Fruit fly (Drosophila melanogaster) whole organism, embryonic: ENCODE results near the gene Sfp26Ad.
A peak's percentile ranks its signal among the peaks of the same experiment; 100 is the strongest.

Source experiments
- Ada2b ChIP-seq: fragments of 200-800 bp; sonication (Bioruptor generic); IDR thresholded peaks from 2 replicates; pipeline ENCODE4 v1.3.6; 2022; ENCODE audit warnings: missing biosample characterization, missing genetic modification characterization
- CG10267 ChIP-seq: fragments of 200-800 bp; sonication (Bioruptor generic); optimal IDR thresholded peaks from 2 replicates; lab custom pipeline; 2018; ENCODE audit warnings: missing biosample characterization, mild to moderate bottlenecking, missing genetic modification characterization, moderate library complexity
- CG10462 ChIP-seq: fragments of 200-800 bp; sonication (Bioruptor generic); optimal IDR thresholded peaks from 2 replicates; lab custom pipeline; 2016; ENCODE audit warnings: missing biosample characterization, missing genetic modification characterization
- CG12769 ChIP-seq: fragments of 200-800 bp; sonication (Bioruptor generic); optimal IDR thresholded peaks from 2 replicates; lab custom pipeline; 2019; ENCODE audit warnings: missing biosample characterization, mild to moderate bottlenecking, missing genetic modification characterization, moderate library complexity
- CG13296 ChIP-seq: fragments of 200-800 bp; sonication (Bioruptor generic); optimal IDR thresholded peaks from 3 replicates; lab custom pipeline; 2018; ENCODE audit warnings: missing biosample characterization, mild to moderate bottlenecking, missing genetic modification characterization
- CG13424 ChIP-seq: fragments of 200-800 bp; sonication (Bioruptor generic); optimal IDR thresholded peaks from 2 replicates; lab custom pipeline; 2019; ENCODE audit warnings: missing biosample characterization, mild to moderate bottlenecking, missing genetic modification characterization, moderate library complexity
- CG17359 ChIP-seq: fragments of 200-800 bp; sonication (Bioruptor generic); optimal IDR thresholded peaks from 3 replicates; lab custom pipeline; 2018; ENCODE audit warnings: missing biosample characterization, mild to moderate bottlenecking, missing genetic modification characterization, moderate library complexity
- CG1792 ChIP-seq: fragments of 200-800 bp; sonication (Bioruptor generic); optimal IDR thresholded peaks from 2 replicates; lab custom pipeline; 2016; ENCODE audit warnings: missing biosample characterization, missing genetic modification characterization
- CG18011 ChIP-seq: fragments of 200-800 bp; sonication (Bioruptor generic); optimal IDR thresholded peaks from 2 replicates; lab custom pipeline; 2017; ENCODE audit warnings: missing biosample characterization, missing genetic modification characterization, mild to moderate bottlenecking, moderate library complexity, missing genotype
- CG18476 ChIP-seq: fragments of 200-800 bp; sonication (Bioruptor generic); optimal IDR thresholded peaks from 2 replicates; lab custom pipeline; 2016; ENCODE audit warnings: missing biosample characterization, mild to moderate bottlenecking, missing genetic modification characterization
- CG2129 ChIP-seq: fragments of 200-800 bp; sonication (Bioruptor generic); IDR thresholded peaks from 2 replicates; pipeline ENCODE4 v1.3.6; 2022; ENCODE audit warnings: missing biosample characterization, missing genetic modification characterization; ENCODE audit not compliant: partially characterized antibody
- CG2202 ChIP-seq: fragments of 200-800 bp; sonication (Bioruptor generic); optimal IDR thresholded peaks from 2 replicates; lab custom pipeline; 2018; ENCODE audit warnings: missing biosample characterization, mild to moderate bottlenecking, missing genetic modification characterization
- CG2712 ChIP-seq: fragments of 200-800 bp; optimal IDR thresholded peaks from 3 replicates; lab custom pipeline; 2019; ENCODE audit warnings: missing biosample characterization, mild to moderate bottlenecking, missing genetic modification characterization, moderate library complexity
- CG31441 ChIP-seq: fragments of 200-800 bp; sonication (Bioruptor generic); IDR thresholded peaks from 2 replicates; pipeline ENCODE4 v1.3.6; 2022; ENCODE audit warnings: missing biosample characterization, missing genetic modification characterization
- CG4360 ChIP-seq: fragments of 200-800 bp; sonication (Bioruptor generic); IDR thresholded peaks from 2 replicates; pipeline ENCODE4 v1.3.6; 2022; ENCODE audit warnings: missing biosample characterization, missing genetic modification characterization
- CG4424 ChIP-seq: fragments of 200-800 bp; sonication (Bioruptor generic); optimal IDR thresholded peaks from 3 replicates; lab custom pipeline; 2016; ENCODE audit warnings: missing biosample characterization, missing genetic modification characterization
- CG9817 ChIP-seq: fragments of 200-800 bp; sonication (Bioruptor generic); optimal IDR thresholded peaks from 2 replicates; lab custom pipeline; 2018; ENCODE audit warnings: missing biosample characterization, mild to moderate bottlenecking, missing genetic modification characterization, moderate library complexity
- CoRest ChIP-seq: fragments of 200-800 bp; sonication (Bioruptor generic); optimal IDR thresholded peaks from 3 replicates; lab custom pipeline; 2018; ENCODE audit warnings: missing biosample characterization, mild to moderate bottlenecking, missing genetic modification characterization, moderate library complexity
- D ChIP-seq, 2 experiments: fragments of 200-800 bp in 1 of 2; fragments of >200 bp in 1 of 2; sonication (Bioruptor generic) in 1 of 2; optimal IDR thresholded peaks; 2 replicates in 1 of 2; 3 replicates in 1 of 2; lab custom pipeline; 2017; ENCODE audit warnings: mild to moderate bottlenecking in 1 of 2, missing biosample characterization in 1 of 2, missing genetic modification characterization in 1 of 2, missing genetic modification reagents in 1 of 2
- Drgx ChIP-seq: fragments of 200-800 bp; sonication (Bioruptor generic); IDR thresholded peaks from 2 replicates; pipeline ENCODE4 v1.3.6; 2022; ENCODE audit warnings: missing biosample characterization, missing genetic modification characterization
- ERR ChIP-seq: fragments of 200-800 bp; sonication (Bioruptor generic); optimal IDR thresholded peaks from 2 replicates; lab custom pipeline; 2016; ENCODE audit warnings: missing biosample characterization, missing genetic modification characterization
- MBD-R2 ChIP-seq: fragments of 200-800 bp; sonication (Bioruptor generic); IDR thresholded peaks from 2 replicates; pipeline ENCODE4 v1.3.6; 2022; ENCODE audit warnings: missing biosample characterization, missing genetic modification characterization
- Mes4 ChIP-seq: fragments of 200-800 bp; sonication (Bioruptor generic); optimal IDR thresholded peaks from 2 replicates; lab custom pipeline; 2016; ENCODE audit warnings: missing biosample characterization, missing genetic modification characterization
- NFAT ChIP-seq: fragments of 200-800 bp; sonication (Bioruptor generic); IDR thresholded peaks from 2 replicates; pipeline ENCODE4 v1.3.6; 2022; ENCODE audit warnings: missing biosample characterization, missing genetic modification characterization
- Optix ChIP-seq: fragments of 200-800 bp; sonication (Bioruptor generic); IDR thresholded peaks from 3 replicates; pipeline ENCODE4 v1.3.6; 2022; ENCODE audit warnings: missing biosample characterization, missing genetic modification characterization
- Ptx1 ChIP-seq: fragments of 200-800 bp; sonication (Bioruptor generic); IDR thresholded peaks from 2 replicates; pipeline ENCODE4 v1.3.6; 2022; ENCODE audit warnings: missing biosample characterization, missing genetic modification characterization
- Ssrp ChIP-seq: fragments of 200-800 bp; sonication (Bioruptor generic); optimal IDR thresholded peaks from 2 replicates; lab custom pipeline; 2018; ENCODE audit warnings: missing biosample characterization, mild to moderate bottlenecking, missing genetic modification characterization, moderate library complexity
- Stat92E ChIP-seq, 3 experiments: fragments of >200 bp in 2 of 3; fragments of 200-800 bp in 1 of 3; sonication (Bioruptor generic) in 1 of 3; optimal IDR thresholded peaks; 2 replicates each; lab custom pipeline; 2017 to 2019; ENCODE audit warnings: missing biosample characterization in 3 of 3, missing genetic modification characterization in 3 of 3, mild to moderate bottlenecking in 1 of 3, moderate library complexity in 1 of 3
- Tbp ChIP-seq: fragments of >200 bp; optimal IDR thresholded peaks from 2 replicates; lab custom pipeline; 2018; ENCODE audit warnings: missing biosample characterization, missing genetic modification characterization
- aop ChIP-seq: fragments of 200-800 bp; sonication (Bioruptor generic); IDR thresholded peaks from 2 replicates; pipeline ENCODE4 v1.3.6; 2022; ENCODE audit warnings: missing biosample characterization, missing genetic modification characterization
- az2 ChIP-seq: fragments of 200-800 bp; sonication (Bioruptor generic); optimal IDR thresholded peaks from 3 replicates; lab custom pipeline; 2016; ENCODE audit warnings: missing biosample characterization, missing genetic modification characterization
- cas ChIP-seq: fragments of 200-800 bp; sonication (Bioruptor generic); IDR thresholded peaks from 2 replicates; pipeline ENCODE4 v1.3.6; 2022; ENCODE audit warnings: missing biosample characterization, missing genetic modification characterization
- caup ChIP-seq: fragments of 200-800 bp; sonication (Bioruptor generic); optimal IDR thresholded peaks from 3 replicates; lab custom pipeline; 2017; ENCODE audit warnings: missing biosample characterization, mild to moderate bottlenecking, missing genetic modification characterization, moderate library complexity; ENCODE audit not compliant: severe bottlenecking
- ci ChIP-seq: fragments of 200-800 bp; sonication (Bioruptor generic); IDR thresholded peaks from 3 replicates; pipeline ENCODE4 v1.3.6; 2022; ENCODE audit warnings: missing biosample characterization, missing genetic modification characterization
- croc ChIP-seq: fragments of 200-800 bp; sonication (Bioruptor generic); conservative IDR thresholded peaks from 3 replicates; pipeline ENCODE4 v1.3.6; 2022; ENCODE audit warnings: missing biosample characterization, missing genetic modification characterization
- crol ChIP-seq: fragments of 200-800 bp; sonication (Bioruptor generic); IDR thresholded peaks from 2 replicates; pipeline ENCODE4 v1.3.6; 2022; ENCODE audit warnings: missing biosample characterization, missing genetic modification characterization
- disco-r ChIP-seq: fragments of 200-800 bp; sonication (Bioruptor generic); optimal IDR thresholded peaks from 2 replicates; lab custom pipeline; 2016; ENCODE audit warnings: missing biosample characterization, missing genetic modification characterization
- dysf ChIP-seq: fragments of 200-800 bp; sonication (Bioruptor generic); IDR thresholded peaks from 3 replicates; pipeline ENCODE4 v1.3.6; 2022; ENCODE audit warnings: missing biosample characterization, missing genetic modification characterization
- gfzf ChIP-seq: fragments of 200-800 bp; sonication (Bioruptor generic); optimal IDR thresholded peaks from 2 replicates; lab custom pipeline; 2016; ENCODE audit warnings: missing biosample characterization, mild to moderate bottlenecking, missing genetic modification characterization, moderate library complexity
- hth ChIP-seq: fragments of >200 bp; optimal IDR thresholded peaks from 2 replicates; lab custom pipeline; 2017; ENCODE audit warnings: inconsistent platforms
- jumu ChIP-seq: fragments of 200-800 bp; sonication (Bioruptor generic); optimal IDR thresholded peaks from 3 replicates; lab custom pipeline; 2016; ENCODE audit warnings: missing biosample characterization, missing genetic modification characterization
- lola ChIP-seq, 3 experiments: fragments of >200 bp in 2 of 3; fragments of 200-800 bp in 1 of 3; sonication (Bioruptor generic) in 1 of 3; optimal IDR thresholded peaks; 2 replicates each; lab custom pipeline; 2017 to 2019; ENCODE audit warnings: missing biosample characterization in 3 of 3, missing genetic modification characterization in 3 of 3, mild to moderate bottlenecking in 1 of 3, moderate library complexity in 1 of 3
- pita ChIP-seq: fragments of 200-800 bp; sonication (Bioruptor generic); optimal IDR thresholded peaks from 2 replicates; lab custom pipeline; 2017; ENCODE audit warnings: missing biosample characterization, mild to moderate bottlenecking, missing genetic modification characterization
- sim ChIP-seq: fragments of 200-800 bp; sonication (Bioruptor generic); IDR thresholded peaks from 2 replicates; pipeline ENCODE4 v1.3.6; 2022; ENCODE audit warnings: missing biosample characterization, missing genetic modification characterization
- sqz ChIP-seq: fragments of 200-800 bp; sonication (Bioruptor generic); optimal IDR thresholded peaks from 3 replicates; lab custom pipeline; 2018; ENCODE audit warnings: missing biosample characterization, mild to moderate bottlenecking, missing genetic modification characterization
- tio ChIP-seq: fragments of 200-800 bp; sonication (Bioruptor generic); optimal IDR thresholded peaks from 2 replicates; lab custom pipeline; 2017; ENCODE audit warnings: missing biosample characterization, missing genetic modification characterization, inconsistent platforms
- tll ChIP-seq, 2 experiments: fragments of 200-800 bp in 1 of 2; fragments of >200 bp in 1 of 2; sonication (Bioruptor generic) in 1 of 2; optimal IDR thresholded peaks; 2 replicates each; lab custom pipeline; 2017 to 2019; ENCODE audit warnings: missing biosample characterization in 2 of 2, missing genetic modification characterization in 2 of 2, mild to moderate bottlenecking in 1 of 2, moderate library complexity in 1 of 2

The Sfp26Ad gene

dm6 chr2L:5943229-5944078, at the start of gene Sfp26Ad, which contains the start of gene Gpdh1 (continued):
- TF ChIP-seq Ada2b (GFP tag; lab: Robert Waterston, UW) (peak; percentile 54; the same call in 1 of the 2 replicates), lola (GFP tag; optimal IDR thresholded peaks at IDR 0.05; lab: Kevin White, UChicago) (peak in 1 of 3 experiments; percentile 40), disco-r (GFP tag; lab: Kevin White, UChicago) (peak; percentile 16), CG2129 (no peak), cas (0 out of 2 replicates have a peak, but pooled peaks have one; percentile 14), croc (GFP tag; lab: Robert Waterston, UW) (0 out of 3 replicates have a peak, but pooled peaks have one; percentile 17), tll (GFP tag; optimal IDR thresholded peaks at IDR 0.05; lab: Kevin White, UChicago) (peak in 1 of 2 experiments; percentile 12), aop (GFP tag; lab: Robert Waterston, UW) (no peak), Optix (0 out of 3 replicates have a peak, but pooled peaks have one; percentile 40), hth (no peak), Tbp (no peak), NFAT (GFP tag; lab: Robert Waterston, UW) (peak; percentile 89), CG9817 (peak; percentile 60), CG2202 (tag; lab: Kevin White, UChicago) (peak; percentile 12), crol (GFP tag; lab: Robert Waterston, UW) (no peak), CG12769 (tag; lab: Kevin White, UChicago) (peak; percentile 78), sim (GFP tag; lab: Robert Waterston, UW) (peak; percentile 32; the same call in 1 of the 2 replicates), MBD-R2 (GFP tag; lab: Robert Waterston, UW) (peak; percentile 75), Drgx (0 out of 2 replicates have a peak, but pooled peaks have one; percentile 20), Ssrp (peak; percentile 14), CG4360 (GFP tag; lab: Robert Waterston, UW) (peak; percentile 73), CoRest (peak; percentile 72), Stat92E (GFP tag; optimal IDR thresholded peaks at IDR 0.05; lab: Kevin White, UChicago) (no peak), CG18476 (GFP tag; lab: Kevin White, UChicago) (peak; percentile 41), pita (no peak), CG13424 (peak; percentile 66), CG2712 (peak; percentile 68), jumu (GFP tag; lab: Kevin White, UChicago) (peak; percentile 87), CG4424 (peak; percentile 82), sqz (GFP tag; lab: Kevin White, UChicago) (peak; percentile 36), CG10462 (peak; percentile 49), D (optimal IDR thresholded peaks at IDR 0.05; lab: Kevin White, UChicago) (no peak), D (GFP tag; optimal IDR thresholded peaks at IDR 0.05; lab: Kevin White, UChicago) (peak; percentile 47), ci (peak; percentile 91), CG13296 (GFP tag; lab: Kevin White, UChicago) (peak; percentile 69), CG31441 (GFP tag; lab: Robert Waterston, UW) (peak; percentile 50), Ptx1 (peak; percentile 53), az2 (GFP tag; lab: Kevin White, UChicago) (peak; percentile 74), dysf (GFP tag; lab: Robert Waterston, UW) (peak; percentile 67; the same call in 2 of the 3 replicates), tio (peak; percentile 48), ERR (GFP tag; lab: Kevin White, UChicago) (peak; percentile 72), caup (GFP tag; lab: Kevin White, UChicago) (peak; percentile 85), CG10267 (tag; lab: Kevin White, UChicago) (peak; percentile 98), Mes4 (GFP tag; lab: Kevin White, UChicago) (peak; percentile 65), CG18011 (GFP tag; lab: Kevin White, UChicago) (peak; percentile 62), CG1792 (GFP tag; lab: Kevin White, UChicago) (peak; percentile 56), gfzf (GFP tag; lab: Kevin White, UChicago) (peak; percentile 31), CG17359 (tag; lab: Kevin White, UChicago) (peak; percentile 58)
